Worm (Caenorhabditis elegans) whole organism, L4 larva: ENCODE results near the gene sra-2.

Experiments
- Y75B8A.6 ChIP-seq: fragments of 200-800 bp; sonication (Bioruptor generic); IDR thresholded peaks from 2 replicates; pipeline ENCODE4 v1.3.6; 2022; ENCODE audit warnings: missing genetic modification reagents, missing genetic modification characterization, missing compliant biosample characterization
- ama-1 ChIP-seq: fragments of 150-350 bp; optimal IDR thresholded peaks from 2 replicates; lab custom pipeline; 2014; ENCODE audit warnings: inconsistent platforms, mixed read lengths
- nhr-237 ChIP-seq: sonication (generic microtip); optimal IDR thresholded peaks from 2 replicates; lab custom pipeline; 2017; ENCODE audit warnings: missing biosample characterization, missing genetic modification characterization

DNA sequence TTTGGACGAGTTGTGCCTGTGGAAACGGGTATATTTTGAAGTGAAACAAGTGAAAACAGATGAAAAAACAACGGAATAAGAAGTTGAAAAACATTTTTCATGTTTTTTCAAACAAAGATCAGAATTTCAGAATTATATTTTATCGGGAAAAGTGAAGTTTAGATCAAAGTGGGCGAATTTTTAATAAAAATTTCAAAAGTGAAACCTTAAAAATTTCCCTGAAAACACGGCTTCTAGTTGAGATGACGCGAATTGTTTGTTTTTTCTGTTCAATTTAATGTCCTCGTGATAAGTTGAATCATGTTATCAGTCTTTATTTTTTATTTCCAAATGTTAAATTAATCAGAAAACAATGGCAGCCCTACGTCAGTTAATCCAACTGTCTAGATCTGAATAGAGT, 21.4 kb upstream of the sra-2 start, which contains the start of gene gcy-3:
- TF ChIP-seq nhr-237 (tag; lab: Kevin White, UChicago) (no peak), ama-1 (lab: Kevin White, UChicago) (no peak), Y75B8A.6 (GFP tag; lab: Robert Waterston, UW) (no peak)
